Worm (Caenorhabditis elegans): ENCODE measurements around the gene iff-1.

Gene iff-1

ce11 chrIII:9780665-9781304 lies 33.8 kb upstream of the iff-1 start, which contains the start of gene vha-1 (continued):
- no peak for TF ChIP-seq elt-3 (tag; optimal IDR thresholded peaks at IDR 0.05)
- peak; percentile 39 for TF ChIP-seq nhr-6 (tag; optimal IDR thresholded peaks at IDR 0.05)
- TF ChIP-seq lsy-2 (tag; optimal IDR thresholded peaks at IDR 0.05), result peak; percentile 78 to 94
- TF ChIP-seq nhr-11 (tag; optimal IDR thresholded peaks at IDR 0.05), result no peak
- no peak for TF ChIP-seq aly-2 (tag; optimal IDR thresholded peaks at IDR 0.05)
- no peak for TF ChIP-seq sem-4 (tag; optimal IDR thresholded peaks at IDR 0.05)
- no peak for TF ChIP-seq nhr-237 (tag; optimal IDR thresholded peaks at IDR 0.05)
- TF ChIP-seq elt-1 (tag; optimal IDR thresholded peaks at IDR 0.05), result no peak
- no peak for TF ChIP-seq Y55F3AM.14 (GFP tag; optimal IDR thresholded peaks at IDR 0.05)
- TF ChIP-seq mdl-1 (tag; optimal IDR thresholded peaks at IDR 0.05), result peak in 1 of 2 experiments; percentile 41
- TF ChIP-seq nhr-129 (tag; optimal IDR thresholded peaks at IDR 0.05), result peak; percentile 88
- no peak for TF ChIP-seq lin-39 (tag; optimal IDR thresholded peaks at IDR 0.05)
- no peak for TF ChIP-seq nhr-12 (tag; optimal IDR thresholded peaks at IDR 0.05)
- TF ChIP-seq ztf-1 (GFP tag; conservative IDR thresholded peaks at IDR 0.05), result no peak
- peak; percentile 46 for TF ChIP-seq egl-27 (tag; optimal IDR thresholded peaks at IDR 0.05)
- peak; percentile 95 for TF ChIP-seq crh-2 (tag; optimal IDR thresholded peaks at IDR 0.05)
- no peak for TF ChIP-seq alr-1 (tag; optimal IDR thresholded peaks at IDR 0.05)
- TF ChIP-seq ztf-11 (tag; optimal IDR thresholded peaks at IDR 0.05), result no peak

DNA sequence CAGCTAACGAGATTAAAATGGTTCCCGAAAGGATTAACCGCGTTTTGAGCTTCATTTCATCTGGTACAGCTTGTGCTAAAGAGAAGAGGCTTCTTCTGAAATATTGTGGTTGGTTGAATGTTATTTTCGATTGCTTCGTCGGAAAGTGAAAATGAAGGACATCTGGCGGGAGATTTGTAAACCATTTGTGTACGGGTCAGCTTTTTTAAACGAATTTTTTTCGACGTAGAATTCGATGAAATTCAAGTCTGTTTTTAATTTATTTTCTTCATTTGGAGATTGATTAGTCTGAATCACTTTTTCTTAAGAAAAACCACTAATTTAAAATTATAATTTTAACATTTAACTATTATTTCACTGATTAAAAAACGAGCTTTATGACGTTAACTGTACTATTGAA lies 33.3 kb upstream of the iff-1 start, which contains the start of gene sqv-3:
TSS of gene sqv-3 (minus strand) at position 101 of the 400 bp plus-strand sequence.
- TF ChIP-seq nhr-23 (tag; optimal IDR thresholded peaks at IDR 0.05) (no peak), nhr-10 (tag; optimal IDR thresholded peaks at IDR 0.05) (no peak), lsy-2 (tag; optimal IDR thresholded peaks at IDR 0.05) (no peak), elt-3 (tag; optimal IDR thresholded peaks at IDR 0.05) (no peak), nhr-11 (tag; optimal IDR thresholded peaks at IDR 0.05) (no peak), blmp-1 (tag; optimal IDR thresholded peaks at IDR 0.05; ENCODE audit: insufficient read depth) (no peak), zag-1 (tag; optimal IDR thresholded peaks at IDR 0.05) (no peak), ztf-1 (GFP tag; conservative IDR thresholded peaks at IDR 0.05) (no peak), sma-3 (GFP tag; optimal IDR thresholded peaks at IDR 0.05) (no peak), mdl-1 (tag; optimal IDR thresholded peaks at IDR 0.05) (no peak), unc-39 (tag; optimal IDR thresholded peaks at IDR 0.05) (no peak), fos-1 (tag; optimal IDR thresholded peaks at IDR 0.05) (no peak), nhr-237 (tag; optimal IDR thresholded peaks at IDR 0.05) (no peak), nhr-129 (tag; optimal IDR thresholded peaks at IDR 0.05) (no peak), mbf-1 (tag; optimal IDR thresholded peaks at IDR 0.05) (no peak), sem-4 (tag; optimal IDR thresholded peaks at IDR 0.05) (no peak), ceh-16 (tag; optimal IDR thresholded peaks at IDR 0.05) (no peak), lin-39 (tag; optimal IDR thresholded peaks at IDR 0.05) (no peak)

ce11 chrIII:9779080-9779479 lies 32.1 kb upstream of the iff-1 start:
- TF ChIP-seq nhr-10 (tag; optimal IDR thresholded peaks at IDR 0.05) (no peak), crh-2 (tag; optimal IDR thresholded peaks at IDR 0.05) (no peak), nhr-23 (tag; optimal IDR thresholded peaks at IDR 0.05) (no peak), nhr-77 (tag; optimal IDR thresholded peaks at IDR 0.05) (no peak), dmd-4 (tag; optimal IDR thresholded peaks at IDR 0.05) (no peak), sem-4 (tag; optimal IDR thresholded peaks at IDR 0.05) (no peak), elt-3 (tag; optimal IDR thresholded peaks at IDR 0.05) (no peak), snpc-4 (tag; optimal IDR thresholded peaks at IDR 0.05) (no peak), zag-1 (tag; optimal IDR thresholded peaks at IDR 0.05) (no peak), ceh-16 (tag; optimal IDR thresholded peaks at IDR 0.05) (no peak), alr-1 (tag; optimal IDR thresholded peaks at IDR 0.05) (no peak)

DNA sequence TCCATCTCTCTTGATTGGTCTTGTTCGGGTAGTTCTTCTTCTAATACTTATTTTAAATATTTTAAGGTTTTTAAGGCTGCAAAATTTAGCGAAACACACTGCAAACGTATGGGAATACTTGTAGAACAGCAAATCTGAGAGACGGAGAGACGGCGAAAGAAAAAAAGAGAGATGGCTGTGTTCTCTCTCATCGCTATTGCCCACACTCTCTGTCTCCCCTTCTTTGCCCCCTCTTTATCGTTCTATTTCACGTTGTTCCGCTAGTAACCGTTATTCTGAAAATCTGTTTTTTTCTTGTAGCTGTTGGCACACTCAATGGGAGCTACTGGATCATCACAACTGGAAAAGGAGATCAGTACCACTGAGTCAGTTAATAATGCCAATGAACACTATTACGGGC lies 29.3 kb upstream of the iff-1 start, which contains the start of gene usp-46:
TSS of gene usp-46 (plus strand) at position 301 of the 400 bp plus-strand sequence.
- TF ChIP-seq C34F6.9 (tag; optimal IDR thresholded peaks at IDR 0.05) (peak; percentile 22), lsy-2 (tag; optimal IDR thresholded peaks at IDR 0.05) (peak in 1 of 2 experiments; percentile 15), aly-2 (tag; optimal IDR thresholded peaks at IDR 0.05) (no peak), nhr-129 (tag; optimal IDR thresholded peaks at IDR 0.05) (peak; percentile 5)

- TF ChIP-seq ama-1 (optimal IDR thresholded peaks at IDR 0.05) (no peak), elt-3 (tag; optimal IDR thresholded peaks at IDR 0.05) (no peak), lsy-2 (tag; optimal IDR thresholded peaks at IDR 0.05) (peak in 1 of 2 experiments; percentile 39), unc-55 (GFP tag; optimal IDR thresholded peaks at IDR 0.05) (peak; percentile 27), ZK546.5 (tag; optimal IDR thresholded peaks at IDR 0.05) (no peak), crh-2 (tag; optimal IDR thresholded peaks at IDR 0.05) (no peak), zag-1 (tag; optimal IDR thresholded peaks at IDR 0.05) (no peak), unc-62 (GFP tag; optimal IDR thresholded peaks at IDR 0.05) (no peak), gmeb-1 (tag; optimal IDR thresholded peaks at IDR 0.05) (peak; percentile 59)
Observed at ce11 chrIII:9775916-9776315, 28.9 kb upstream of the iff-1 start.

Data from whole organism, L2 larva.